Fruit fly (Drosophila melanogaster) whole organism, embryonic: Measurements from ENCODE around the gene CG9522.

ENCODE experiments used
- Abd-B ChIP-seq: fragments of 200-800 bp; sonication (Bioruptor generic); optimal IDR thresholded peaks from 2 replicates; lab custom pipeline; 2018; ENCODE audit warnings: missing biosample characterization, mild to moderate bottlenecking, missing genetic modification characterization, moderate library complexity
- Blimp-1 ChIP-seq: fragments of 200-800 bp; sonication (Bioruptor generic); optimal IDR thresholded peaks from 3 replicates; lab custom pipeline; 2018; ENCODE audit warnings: missing biosample characterization, missing genetic modification characterization, mild to moderate bottlenecking, moderate library complexity, missing genetic modification reagents
- CG10366 ChIP-seq: fragments of 200-800 bp; sonication (Bioruptor generic); IDR thresholded peaks from 2 replicates; pipeline ENCODE4 v1.3.6; 2022; ENCODE audit warnings: missing biosample characterization, missing genetic modification characterization
- CG11398 ChIP-seq: fragments of 200-800 bp; sonication (Bioruptor generic); optimal IDR thresholded peaks from 2 replicates; lab custom pipeline; 2016; ENCODE audit warnings: missing biosample characterization, missing genetic modification characterization
- CG11695 ChIP-seq: fragments of 200-800 bp; sonication (Bioruptor generic); IDR thresholded peaks from 3 replicates; pipeline ENCODE4 v1.3.6; 2022; ENCODE audit warnings: missing biosample characterization, missing genetic modification characterization
- CG12219 ChIP-seq: fragments of 200-800 bp; sonication (Bioruptor generic); optimal IDR thresholded peaks from 3 replicates; lab custom pipeline; 2018; ENCODE audit warnings: missing biosample characterization, mild to moderate bottlenecking, missing genetic modification characterization
- CG12769 ChIP-seq: fragments of 200-800 bp; sonication (Bioruptor generic); optimal IDR thresholded peaks from 2 replicates; lab custom pipeline; 2019; ENCODE audit warnings: missing biosample characterization, mild to moderate bottlenecking, missing genetic modification characterization, moderate library complexity
- CG17328 ChIP-seq: fragments of 200-800 bp; sonication (Bioruptor generic); IDR thresholded peaks from 2 replicates; pipeline ENCODE4 v1.3.6; 2022; ENCODE audit warnings: missing biosample characterization, missing genetic modification characterization
- CG17359 ChIP-seq: fragments of 200-800 bp; sonication (Bioruptor generic); optimal IDR thresholded peaks from 3 replicates; lab custom pipeline; 2018; ENCODE audit warnings: missing biosample characterization, mild to moderate bottlenecking, missing genetic modification characterization, moderate library complexity
- CG17802 ChIP-seq: fragments of 200-800 bp; sonication (Bioruptor generic); optimal IDR thresholded peaks from 2 replicates; lab custom pipeline; 2018; ENCODE audit warnings: missing biosample characterization, mild to moderate bottlenecking, missing genetic modification characterization, moderate library complexity
- CG17829 ChIP-seq: fragments of 200-800 bp; optimal IDR thresholded peaks from 2 replicates; lab custom pipeline; 2019; ENCODE audit warnings: missing biosample characterization, mild to moderate bottlenecking, missing genetic modification characterization, moderate library complexity
- CG30431 ChIP-seq: fragments of 200-800 bp; sonication (Bioruptor generic); optimal IDR thresholded peaks from 2 replicates; lab custom pipeline; 2017; ENCODE audit warnings: missing biosample characterization, missing genetic modification characterization
- CG4328 ChIP-seq: fragments of 200-800 bp; sonication (Bioruptor generic); optimal IDR thresholded peaks from 3 replicates; lab custom pipeline; 2017; ENCODE audit warnings: missing biosample characterization, missing genetic modification reagents, missing genetic modification characterization
- CG6654 ChIP-seq: fragments of 200-800 bp; sonication (Bioruptor generic); optimal IDR thresholded peaks from 2 replicates; lab custom pipeline; 2017; ENCODE audit warnings: missing biosample characterization, mild to moderate bottlenecking, missing genetic modification characterization
- CG7271 ChIP-seq: fragments of 200-800 bp; sonication (Bioruptor generic); optimal IDR thresholded peaks from 2 replicates; lab custom pipeline; 2018; ENCODE audit warnings: missing biosample characterization, mild to moderate bottlenecking, missing genetic modification characterization, moderate library complexity
- CG7372 ChIP-seq: fragments of 200-800 bp; sonication (Bioruptor generic); IDR thresholded peaks from 2 replicates; pipeline ENCODE4 v1.3.6; 2022; ENCODE audit warnings: missing biosample characterization, missing genetic modification characterization
- CG7839 ChIP-seq: fragments of 200-800 bp; sonication (Bioruptor generic); optimal IDR thresholded peaks from 3 replicates; lab custom pipeline; 2018; ENCODE audit warnings: missing biosample characterization, mild to moderate bottlenecking, missing genetic modification characterization, moderate library complexity
- CG8388 ChIP-seq: fragments of 200-800 bp; sonication (Bioruptor generic); optimal IDR thresholded peaks from 2 replicates; lab custom pipeline; 2019; ENCODE audit warnings: missing biosample characterization, mild to moderate bottlenecking, missing genetic modification characterization, moderate library complexity
- CG8478 ChIP-seq: fragments of >200 bp; optimal IDR thresholded peaks from 2 replicates; lab custom pipeline; 2018
- CG8765 ChIP-seq: fragments of 200-800 bp; sonication (Bioruptor generic); IDR thresholded peaks from 2 replicates; pipeline ENCODE4 v1.3.6; 2022; ENCODE audit warnings: missing biosample characterization, missing genetic modification characterization
- CG9215 ChIP-seq: fragments of 200-800 bp; sonication (Bioruptor generic); IDR thresholded peaks from 2 replicates; pipeline ENCODE4 v1.3.6; 2022; ENCODE audit warnings: missing biosample characterization, missing genetic modification characterization
- Dfd ChIP-seq, 2 experiments: fragments of >200 bp; optimal IDR thresholded peaks; 2 replicates each; lab custom pipeline; 2017; ENCODE audit warnings: missing biosample characterization in 2 of 2, missing genetic modification characterization in 2 of 2
- Drgx ChIP-seq: fragments of 200-800 bp; sonication (Bioruptor generic); IDR thresholded peaks from 2 replicates; pipeline ENCODE4 v1.3.6; 2022; ENCODE audit warnings: missing biosample characterization, missing genetic modification characterization
- Kr ChIP-seq: fragments of 200-800 bp; sonication (Bioruptor generic); optimal IDR thresholded peaks from 2 replicates; lab custom pipeline; 2017; ENCODE audit warnings: missing biosample characterization, mild to moderate bottlenecking, missing genetic modification characterization
- Lim3 ChIP-seq: fragments of 200-800 bp; sonication (Bioruptor generic); IDR thresholded peaks from 2 replicates; pipeline ENCODE4 v1.3.6; 2022; ENCODE audit warnings: missing biosample characterization, missing genetic modification characterization
- Max ChIP-seq: fragments of 200-800 bp; sonication (Bioruptor generic); optimal IDR thresholded peaks from 2 replicates; lab custom pipeline; 2016; ENCODE audit warnings: missing biosample characterization, mild to moderate bottlenecking, missing genetic modification characterization
- Stat92E ChIP-seq, 3 experiments: fragments of >200 bp in 2 of 3; fragments of 200-800 bp in 1 of 3; sonication (Bioruptor generic) in 1 of 3; optimal IDR thresholded peaks; 2 replicates each; lab custom pipeline; 2017 to 2019; ENCODE audit warnings: missing biosample characterization in 3 of 3, missing genetic modification characterization in 3 of 3, mild to moderate bottlenecking in 1 of 3, moderate library complexity in 1 of 3
- TFAM ChIP-seq: fragments of 200-800 bp; sonication (Bioruptor generic); optimal IDR thresholded peaks from 2 replicates; lab custom pipeline; 2017; ENCODE audit warnings: missing biosample characterization, missing genetic modification characterization, inconsistent platforms
- Trl ChIP-seq, 3 experiments: fragments of >200 bp in 2 of 3; fragments of 200-800 bp in 1 of 3; sonication (Bioruptor generic) in 1 of 3; optimal IDR thresholded peaks; 2 replicates in 1 of 3; 3 replicates in 2 of 3; lab custom pipeline; 2016 to 2017; ENCODE audit warnings: missing biosample characterization in 1 of 3, missing genetic modification characterization in 1 of 3
- amos ChIP-seq: fragments of 200-800 bp; sonication (Bioruptor generic); IDR thresholded peaks from 2 replicates; pipeline ENCODE4 v1.3.6; 2022; ENCODE audit warnings: missing biosample characterization, missing genetic modification characterization; ENCODE audit not compliant: partially characterized antibody
- aop ChIP-seq: fragments of 200-800 bp; sonication (Bioruptor generic); IDR thresholded peaks from 2 replicates; pipeline ENCODE4 v1.3.6; 2022; ENCODE audit warnings: missing biosample characterization, missing genetic modification characterization
- btn ChIP-seq: fragments of 200-800 bp; sonication (Bioruptor generic); optimal IDR thresholded peaks from 2 replicates; lab custom pipeline; 2016; ENCODE audit warnings: missing biosample characterization, missing genetic modification characterization
- chn ChIP-seq: fragments of 200-800 bp; sonication (Bioruptor generic); optimal IDR thresholded peaks from 2 replicates; lab custom pipeline; 2016; ENCODE audit warnings: missing biosample characterization, missing genetic modification characterization
- corto ChIP-seq: fragments of 200-800 bp; sonication (Bioruptor generic); optimal IDR thresholded peaks from 2 replicates; lab custom pipeline; 2016; ENCODE audit warnings: missing biosample characterization, mild to moderate bottlenecking, missing genetic modification characterization, moderate library complexity
- dysf ChIP-seq: fragments of 200-800 bp; sonication (Bioruptor generic); IDR thresholded peaks from 3 replicates; pipeline ENCODE4 v1.3.6; 2022; ENCODE audit warnings: missing biosample characterization, missing genetic modification characterization
- fru ChIP-seq: fragments of >200 bp; optimal IDR thresholded peaks from 2 replicates; lab custom pipeline; 2017
- ftz-f1 ChIP-seq: fragments of 200-800 bp; sonication (Bioruptor generic); optimal IDR thresholded peaks from 2 replicates; lab custom pipeline; 2016; ENCODE audit warnings: missing biosample characterization, missing genetic modification characterization
- gem ChIP-seq: fragments of 200-800 bp; sonication (Bioruptor generic); optimal IDR thresholded peaks from 2 replicates; lab custom pipeline; 2019; ENCODE audit warnings: missing biosample characterization, mild to moderate bottlenecking, missing genetic modification characterization, moderate library complexity
- her ChIP-seq: fragments of 200-800 bp; sonication (Bioruptor generic); optimal IDR thresholded peaks from 2 replicates; lab custom pipeline; 2016; ENCODE audit warnings: missing biosample characterization, missing genetic modification characterization
- nom ChIP-seq: fragments of 200-800 bp; sonication (Bioruptor generic); optimal IDR thresholded peaks from 2 replicates; lab custom pipeline; 2017; ENCODE audit warnings: missing biosample characterization, missing genetic modification characterization, mild to moderate bottlenecking, moderate library complexity, missing genetic modification reagents
- oc ChIP-seq: fragments of 200-800 bp; sonication (Bioruptor generic); optimal IDR thresholded peaks from 2 replicates; lab custom pipeline; 2018; ENCODE audit warnings: missing biosample characterization, mild to moderate bottlenecking, missing genetic modification characterization, moderate library complexity
- pan ChIP-seq, 4 experiments: fragments of >200 bp in 3 of 4; fragments of 200-800 bp in 1 of 4; sonication (Bioruptor generic) in 1 of 4; optimal IDR thresholded peaks in 3 of 4; IDR thresholded peaks in 1 of 4; 2 replicates each; pipeline versions ENCODE4 v1.3.6 to Lab custom; 2017 to 2022; ENCODE audit warnings: missing biosample characterization in 2 of 4, missing genetic modification characterization in 2 of 4, mixed read lengths in 1 of 4
- sisA ChIP-seq: fragments of 200-800 bp; sonication (Bioruptor generic); IDR thresholded peaks from 2 replicates; pipeline ENCODE4 v1.3.6; 2022; ENCODE audit warnings: missing biosample characterization, missing genetic modification characterization
- slp2 ChIP-seq: fragments of 200-800 bp; sonication (Bioruptor generic); optimal IDR thresholded peaks from 2 replicates; lab custom pipeline; 2016; ENCODE audit warnings: missing biosample characterization, missing genetic modification characterization
- sqz ChIP-seq: fragments of 200-800 bp; sonication (Bioruptor generic); optimal IDR thresholded peaks from 3 replicates; lab custom pipeline; 2018; ENCODE audit warnings: missing biosample characterization, mild to moderate bottlenecking, missing genetic modification characterization
- ttk ChIP-seq: fragments of 200-800 bp; sonication (Bioruptor generic); IDR thresholded peaks from 2 replicates; pipeline ENCODE4 v2.1.2; 2022; ENCODE audit warnings: missing biosample characterization, missing genetic modification characterization
- unpg ChIP-seq: fragments of 200-800 bp; sonication (Bioruptor generic); optimal IDR thresholded peaks from 3 replicates; lab custom pipeline; 2018; ENCODE audit warnings: missing biosample characterization, mild to moderate bottlenecking, missing genetic modification characterization, moderate library complexity

CG9522 gene

dm6 chrX:14885554-14885953 is 36.9 kb upstream of the CG9522 start:
- TF ChIP-seq CG12219 (GFP tag; lab: Kevin White, UChicago): no peak
- no peak for TF ChIP-seq gem (tag; lab: Kevin White, UChicago)
- TF ChIP-seq CG6654 (GFP tag; lab: Kevin White, UChicago): peak; percentile 97
- TF ChIP-seq oc: peak; percentile 35
- TF ChIP-seq fru: no peak
- TF ChIP-seq Blimp-1: peak; percentile 9
- no peak for TF ChIP-seq CG17328 (GFP tag; lab: Robert Waterston, UW)
- no peak for TF ChIP-seq dysf (GFP tag; lab: Robert Waterston, UW)
- TF ChIP-seq Abd-B (GFP tag; lab: Kevin White, UChicago): peak; percentile 11
- peak; percentile 74 for TF ChIP-seq CG12769 (tag; lab: Kevin White, UChicago)
- TF ChIP-seq CG17802: no peak
- TF ChIP-seq sqz (GFP tag; lab: Kevin White, UChicago): peak; percentile 7
- TF ChIP-seq CG11398 (GFP tag; lab: Kevin White, UChicago): no peak

- TF ChIP-seq CG7372: no peak
- no peak for TF ChIP-seq TFAM (GFP tag; lab: Kevin White, UChicago)
- no peak for TF ChIP-seq CG17829
- no peak for TF ChIP-seq CG7271 (tag; lab: Kevin White, UChicago)
- no peak for TF ChIP-seq nom (GFP tag; lab: Kevin White, UChicago)
- TF ChIP-seq CG4328 (GFP tag; lab: Kevin White, UChicago): no peak
- TF ChIP-seq aop (GFP tag; lab: Robert Waterston, UW): no peak
- TF ChIP-seq CG8765 (GFP tag; lab: Robert Waterston, UW): no peak
Measured at dm6 chrX:14883993-14884392, 35.4 kb upstream of the CG9522 start.

- TF ChIP-seq CG9215 (GFP tag; lab: Robert Waterston, UW) (no peak), ftz-f1 (GFP tag; lab: Kevin White, UChicago) (no peak), Dfd (GFP tag; optimal IDR thresholded peaks at IDR 0.05; lab: Kevin White, UChicago) (no peak), chn (GFP tag; lab: Kevin White, UChicago) (peak; percentile 72), ttk (GFP tag; lab: Robert Waterston, UW) (peak; percentile 93), slp2 (GFP tag; lab: Kevin White, UChicago) (peak; percentile 80), CG8478 (lab: Kevin White, UChicago) (no peak), Kr (GFP tag; lab: Kevin White, UChicago) (no peak), amos (GFP tag; lab: Robert Waterston, UW) (no peak), Stat92E (GFP tag; optimal IDR thresholded peaks at IDR 0.05; lab: Kevin White, UChicago) (peak in 1 of 3 experiments; percentile 4), CG17829 (peak; percentile 86), corto (GFP tag; lab: Kevin White, UChicago) (no peak), CG30431 (peak; percentile 51), Lim3 (peak; percentile 68), pan (optimal IDR thresholded peaks at IDR 0.05; lab: Kevin White, UChicago) (no peak), pan (GFP tag; optimal IDR thresholded peaks at IDR 0.05 in 1 of 2, IDR thresholded peaks at IDR 0.05 in 1 of 2) (peak in 1 of 2 experiments; percentile 79), CG11695 (GFP tag; lab: Robert Waterston, UW) (peak; percentile 69; the same call in 2 of the 3 replicates), btn (GFP tag; lab: Kevin White, UChicago) (peak; percentile 73), CG7839 (tag; lab: Kevin White, UChicago) (peak; percentile 89), CG8388 (GFP tag; lab: Kevin White, UChicago) (peak; percentile 89), her (GFP tag; lab: Kevin White, UChicago) (peak; percentile 77), CG10366 (GFP tag; lab: Robert Waterston, UW) (peak; percentile 83), gem (tag; lab: Kevin White, UChicago) (peak; percentile 91), sisA (peak; percentile 91), unpg (GFP tag; lab: Kevin White, UChicago) (peak; percentile 89), Drgx (GFP tag; lab: Robert Waterston, UW) (peak; percentile 88), CG17359 (tag; lab: Kevin White, UChicago) (peak; percentile 94), Trl (optimal IDR thresholded peaks at IDR 0.05; lab: Kevin White, UChicago) (no peak), Trl (GFP tag; optimal IDR thresholded peaks at IDR 0.05; lab: Kevin White, UChicago) (peak; percentile 79), Max (GFP tag; lab: Kevin White, UChicago) (peak; percentile 52)
Measured at dm6 chrX:14882536-14883118, 34.0 kb upstream of the CG9522 start, which contains the start of the genes CG45064 and CG45065. CG45064 (minus strand) TSS chrX:14882586. CG45065 (minus strand) TSS chrX:14882586.
